Worm (Caenorhabditis elegans) whole organism, L3 larva: ENCODE measurements around the gene math-39.

Experiments
- R02D3.7 ChIP-seq: fragments of 150-350 bp; optimal IDR thresholded peaks from 2 replicates; lab custom pipeline; 2014; ENCODE audit warnings: missing biosample characterization, missing genetic modification characterization
- aly-2 ChIP-seq: fragments of 150-350 bp; optimal IDR thresholded peaks from 2 replicates; lab custom pipeline; 2014; ENCODE audit warnings: missing biosample characterization, missing genetic modification characterization
- ama-1 ChIP-seq: fragments of 150-350 bp; optimal IDR thresholded peaks from 2 replicates; lab custom pipeline; 2018
- ceh-82 ChIP-seq: fragments of 150-350 bp; optimal IDR thresholded peaks from 2 replicates; lab custom pipeline; 2014; ENCODE audit warnings: missing biosample characterization, missing genetic modification characterization
- egl-27 ChIP-seq: sonication (generic microtip); optimal IDR thresholded peaks from 4 replicates; lab custom pipeline; 2017; ENCODE audit warnings: missing biosample characterization, missing genetic modification reagents, missing genetic modification characterization
- egl-5 ChIP-seq: fragments of 150-350 bp; optimal IDR thresholded peaks from 2 replicates; lab custom pipeline; 2017; ENCODE audit warnings: missing biosample characterization, missing genetic modification reagents, missing genetic modification characterization, inconsistent platforms
- elt-1 ChIP-seq: fragments of 150-350 bp; optimal IDR thresholded peaks from 2 replicates; lab custom pipeline; 2014; ENCODE audit warnings: missing biosample characterization, missing genetic modification characterization
- elt-2 ChIP-seq: sonication (generic microtip); optimal IDR thresholded peaks from 2 replicates; lab custom pipeline; 2016; ENCODE audit warnings: missing genetic modification reagents, mild to moderate bottlenecking, missing genetic modification characterization, missing compliant biosample characterization
- elt-3 ChIP-seq, 3 experiments: fragments of 150-350 bp in 1 of 3; sonication (generic microtip) in 2 of 3; optimal IDR thresholded peaks; 2 replicates in 2 of 3; 4 replicates in 1 of 3; lab custom pipeline; 2014 to 2017; ENCODE audit warnings: missing biosample characterization in 3 of 3, missing genetic modification characterization in 3 of 3
- fkh-2 ChIP-seq: fragments of 150-350 bp; optimal IDR thresholded peaks from 2 replicates; lab custom pipeline; 2014; ENCODE audit warnings: missing biosample characterization, missing genetic modification reagents, missing genetic modification characterization
- jun-1 ChIP-seq: fragments of 150-350 bp; optimal IDR thresholded peaks from 2 replicates; lab custom pipeline; 2014; ENCODE audit warnings: missing biosample characterization, missing genetic modification reagents, missing genetic modification characterization
- lin-15B ChIP-seq: fragments of 150-350 bp; optimal IDR thresholded peaks from 2 replicates; lab custom pipeline; 2014; ENCODE audit warnings: missing biosample characterization, missing genetic modification characterization
- lin-39 ChIP-seq: fragments of 150-350 bp; optimal IDR thresholded peaks from 2 replicates; lab custom pipeline; 2018; ENCODE audit warnings: missing biosample characterization, missing genetic modification reagents, missing genetic modification characterization
- mdl-1 ChIP-seq: fragments of 150-350 bp; optimal IDR thresholded peaks from 2 replicates; lab custom pipeline; 2014; ENCODE audit warnings: missing biosample characterization, missing genetic modification characterization
- mml-1 ChIP-seq: fragments of 150-350 bp; sonication (generic microtip); optimal IDR thresholded peaks from 3 replicates; lab custom pipeline; 2014; ENCODE audit warnings: missing biosample characterization, missing genetic modification characterization
- nfya-1 ChIP-seq: sonication (generic microtip); optimal IDR thresholded peaks from 2 replicates; lab custom pipeline; 2017; ENCODE audit warnings: missing genetic modification characterization, mild to moderate bottlenecking, missing compliant biosample characterization, antibody characterized with exemption, moderate library complexity; ENCODE audit not compliant: insufficient read depth
- nhr-12 ChIP-seq: fragments of 150-350 bp; optimal IDR thresholded peaks from 2 replicates; lab custom pipeline; 2014; ENCODE audit warnings: missing biosample characterization, missing genetic modification characterization
- nhr-23 ChIP-seq: fragments of 150-350 bp; optimal IDR thresholded peaks from 2 replicates; lab custom pipeline; 2014; ENCODE audit warnings: missing biosample characterization, missing genetic modification reagents, missing genetic modification characterization
- nhr-237 ChIP-seq: fragments of 150-350 bp; optimal IDR thresholded peaks from 2 replicates; lab custom pipeline; 2014; ENCODE audit warnings: missing biosample characterization, missing genetic modification characterization
- nhr-43 ChIP-seq: sonication (generic microtip); optimal IDR thresholded peaks from 2 replicates; lab custom pipeline; 2016; ENCODE audit warnings: mild to moderate bottlenecking, missing genetic modification characterization, missing compliant biosample characterization; ENCODE audit not compliant: poor library complexity, severe bottlenecking
- nhr-76 ChIP-seq: fragments of 150-350 bp; sonication (generic microtip); optimal IDR thresholded peaks from 5 replicates; lab custom pipeline; 2014; ENCODE audit warnings: missing biosample characterization, missing genetic modification characterization
- nhr-77 ChIP-seq: fragments of 150-350 bp; optimal IDR thresholded peaks from 2 replicates; lab custom pipeline; 2014; ENCODE audit warnings: missing biosample characterization, missing genetic modification characterization
- pha-4 ChIP-seq: fragments of 150-350 bp; optimal IDR thresholded peaks from 2 replicates; lab custom pipeline; 2014; ENCODE audit warnings: missing biosample characterization, missing genetic modification reagents, missing genetic modification characterization
- pqm-1 ChIP-seq: fragments of 150-350 bp; optimal IDR thresholded peaks from 2 replicates; lab custom pipeline; 2017; ENCODE audit warnings: missing biosample characterization, missing genetic modification characterization, inconsistent platforms
- sea-2 ChIP-seq: fragments of 150-350 bp; sonication (generic microtip); optimal IDR thresholded peaks from 4 replicates; lab custom pipeline; 2014; ENCODE audit warnings: missing biosample characterization, missing genetic modification reagents, missing genetic modification characterization
- skn-1 ChIP-seq: fragments of 150-350 bp; optimal IDR thresholded peaks from 2 replicates; lab custom pipeline; 2014; ENCODE audit warnings: missing biosample characterization, missing genetic modification characterization
- zag-1 ChIP-seq: fragments of 150-350 bp; optimal IDR thresholded peaks from 2 replicates; lab custom pipeline; 2014; ENCODE audit warnings: missing biosample characterization, missing genetic modification characterization
- ztf-11 ChIP-seq: fragments of 150-350 bp; optimal IDR thresholded peaks from 2 replicates; lab custom pipeline; 2014; ENCODE audit warnings: missing biosample characterization, missing genetic modification characterization

Gene math-39

DNA sequence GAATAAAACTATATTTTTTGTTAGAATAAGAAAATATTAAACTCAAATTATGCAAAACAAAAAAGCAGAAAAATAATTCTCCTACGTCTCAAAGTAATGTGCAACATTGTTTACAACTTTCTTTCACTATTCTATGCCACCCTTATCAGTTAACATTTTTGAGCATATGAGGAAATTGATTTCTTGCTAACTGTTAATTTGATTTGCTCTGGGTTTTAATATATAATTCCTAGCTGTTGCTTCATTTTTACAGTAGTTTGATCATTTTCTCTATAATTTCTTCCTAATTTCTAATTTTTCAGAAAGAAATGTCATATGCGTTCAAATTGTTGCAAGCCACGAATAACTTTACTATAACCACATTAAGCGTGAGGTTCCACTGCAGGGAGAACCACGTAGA, 4.1 kb downstream of the math-39 start, which contains the start of gene T08E11.1:
TSS of gene T08E11.1 (plus strand) at position 301 of the 400 bp plus-strand sequence.
- TF ChIP-seq nhr-77 (tag; lab: Kevin White, UChicago) (no peak), elt-2 (tag; lab: Kevin White, UChicago) (peak; percentile 8)

DNA sequence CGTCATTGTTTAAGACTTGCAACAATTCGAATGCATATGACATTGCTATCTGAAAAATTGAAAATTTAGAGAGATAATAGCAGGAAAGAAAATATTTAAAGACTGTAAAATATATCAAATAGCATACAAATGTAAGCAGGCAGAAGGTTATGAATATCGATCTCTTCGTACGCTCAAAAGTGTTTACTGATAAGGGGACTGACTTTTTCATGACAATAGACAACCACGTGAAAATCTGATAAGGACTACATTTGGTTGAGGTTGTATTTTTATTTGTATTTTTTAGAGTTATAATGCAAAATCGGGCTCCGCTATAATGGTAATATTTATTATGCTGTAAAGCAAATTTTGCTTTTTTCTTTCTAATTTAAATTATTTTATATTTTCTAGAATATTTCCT, 10.8 kb downstream of the math-39 start, which contains the start of the genes C52E2.5 and C52E2.4:
TSS of gene C52E2.5 (minus strand) at position 43 of the 400 bp plus-strand sequence.
TSS of gene C52E2.4 (plus strand) at position 252 of the 400 bp plus-strand sequence.
- TF ChIP-seq nhr-43 (tag; lab: Kevin White, UChicago) = no peak
- TF ChIP-seq skn-1 (tag; lab: Kevin White, UChicago) = peak; percentile 17
- no peak for TF ChIP-seq zag-1
- TF ChIP-seq elt-1 (tag; lab: Kevin White, UChicago) = no peak
- no peak for TF ChIP-seq nfya-1 (tag; lab: Kevin White, UChicago)
- TF ChIP-seq pqm-1 (tag; lab: Kevin White, UChicago) = no peak
- TF ChIP-seq elt-2 (tag; lab: Kevin White, UChicago) = peak; percentile 94
- peak; percentile 20 for TF ChIP-seq jun-1
- TF ChIP-seq pha-4 (tag; lab: Kevin White, UChicago) = peak; percentile 73
- TF ChIP-seq egl-27 (tag; lab: Kevin White, UChicago) = no peak

DNA sequence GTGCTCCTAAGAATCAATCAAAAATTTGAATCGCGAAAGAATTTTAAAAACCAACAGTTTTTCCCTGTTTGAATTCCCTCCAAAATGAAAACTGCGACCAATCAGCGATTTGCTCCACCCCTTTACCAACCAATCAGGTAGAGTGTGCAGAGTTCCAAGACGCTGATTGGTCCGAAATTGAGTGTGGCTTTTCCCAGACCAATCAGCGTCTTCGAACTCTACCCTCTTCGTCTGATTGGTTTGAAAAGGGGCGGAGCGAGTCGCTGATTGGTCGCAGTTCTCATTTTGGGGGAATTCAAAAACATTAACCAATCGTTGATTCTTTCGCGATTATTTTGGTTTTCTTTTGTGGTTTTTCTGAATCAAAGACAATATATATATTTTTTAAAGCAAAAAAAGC, 12.4 kb downstream of the math-39 start:
- TF ChIP-seq nfya-1 (tag; lab: Kevin White, UChicago) (peak; percentile 22), R02D3.7 (no peak)

DNA sequence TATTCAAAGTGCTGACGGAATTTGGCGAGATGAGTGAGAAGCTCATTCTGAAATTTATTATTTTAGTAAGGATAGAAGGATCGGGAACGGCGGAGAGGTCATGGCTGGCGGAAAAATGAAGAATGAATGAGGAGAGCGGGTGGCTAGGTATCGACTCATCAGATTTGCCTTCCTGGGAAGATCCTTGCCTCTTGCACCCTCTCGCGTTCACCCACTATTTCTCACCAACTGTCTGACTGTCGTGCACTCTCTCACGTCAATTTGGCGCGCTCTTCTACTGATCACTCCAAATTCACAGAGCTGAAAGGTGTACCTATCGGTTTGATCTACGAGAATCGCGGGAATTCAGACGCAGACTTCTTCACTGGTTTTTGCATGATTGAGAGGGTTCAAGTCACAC, 16.0 kb downstream of the math-39 start, which contains the start of gene fbxb-97:
TSS of gene fbxb-97 (minus strand) at position 53 of the 400 bp plus-strand sequence.
- no peak for TF ChIP-seq fkh-2 (tag; lab: Kevin White, UChicago)
- TF ChIP-seq lin-15B = no peak

DNA sequence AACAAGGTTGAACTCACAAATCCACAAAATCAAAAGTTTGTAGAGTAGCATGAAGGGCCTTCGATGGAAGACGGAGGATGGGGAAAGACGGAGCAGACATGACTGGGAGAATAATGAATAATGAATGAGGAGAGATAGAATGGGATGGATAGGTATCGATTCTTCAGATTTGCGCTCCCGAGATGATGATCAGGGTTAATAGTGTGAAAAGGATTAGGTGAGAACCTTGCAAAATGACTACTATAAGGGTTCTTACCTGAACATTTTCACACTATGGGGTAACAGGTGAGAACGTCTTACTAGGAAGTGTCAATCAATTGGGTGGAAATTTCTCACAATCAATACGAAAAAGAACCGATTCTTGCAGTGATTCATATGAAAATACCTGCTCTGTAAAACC, 18.2 kb downstream of the math-39 start, which contains the start of gene fbxb-96:
TSS of gene fbxb-96 (minus strand) at position 101 of the 400 bp plus-strand sequence.
- TF ChIP-seq mdl-1 (no peak), ama-1 (lab: Kevin White, UChicago) (no peak), lin-39 (no peak), skn-1 (tag; lab: Kevin White, UChicago) (no peak), ceh-82 (tag; lab: Kevin White, UChicago) (no peak), elt-1 (tag; lab: Kevin White, UChicago) (no peak), nhr-237 (tag; lab: Kevin White, UChicago) (no peak)

DNA sequence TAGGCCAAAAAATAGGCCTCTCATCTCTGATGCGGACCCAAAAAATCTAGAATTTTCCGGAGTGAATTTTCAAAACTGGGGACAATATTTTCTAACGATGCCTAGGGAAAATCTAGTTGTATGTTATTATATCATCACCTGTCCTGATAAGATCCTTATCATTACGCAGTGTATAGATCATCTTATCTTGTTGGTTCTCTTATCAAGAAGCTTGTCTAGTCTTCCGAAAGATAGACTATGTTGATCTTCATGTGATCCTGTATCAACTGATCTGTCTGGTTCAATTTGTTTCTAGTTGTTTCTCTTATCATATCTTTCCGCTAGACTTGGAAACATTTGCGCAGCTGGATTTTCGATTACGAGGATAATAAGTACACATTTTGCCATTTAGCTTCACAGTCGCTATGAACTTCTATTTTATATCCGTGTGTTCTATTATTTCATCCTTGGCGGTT, 18.7 kb downstream of the math-39 start, which contains the start of gene C52E2.3:
TSS of gene C52E2.3 (plus strand) at position 405 of the 455 bp plus-strand sequence.
- TF ChIP-seq sea-2 (GFP tag; lab: Kevin White, UChicago) (no peak), lin-15B (no peak), ztf-11 (tag; lab: Kevin White, UChicago) (no peak), egl-5 (no peak), nhr-12 (tag; lab: Kevin White, UChicago) (no peak), aly-2 (tag; lab: Kevin White, UChicago) (no peak), ama-1 (lab: Kevin White, UChicago) (no peak), lin-39 (no peak), nhr-23 (tag; lab: Kevin White, UChicago) (no peak), elt-3 (tag; optimal IDR thresholded peaks at IDR 0.05; lab: Kevin White, UChicago) (peak in 1 of 3 experiments; percentile 28), zag-1 (no peak), elt-2 (tag; lab: Kevin White, UChicago) (peak; percentile 51), jun-1 (no peak), nhr-43 (tag; lab: Kevin White, UChicago) (peak; percentile 64), mml-1 (tag; lab: Kevin White, UChicago) (no peak), nhr-77 (tag; lab: Kevin White, UChicago) (no peak)

DNA sequence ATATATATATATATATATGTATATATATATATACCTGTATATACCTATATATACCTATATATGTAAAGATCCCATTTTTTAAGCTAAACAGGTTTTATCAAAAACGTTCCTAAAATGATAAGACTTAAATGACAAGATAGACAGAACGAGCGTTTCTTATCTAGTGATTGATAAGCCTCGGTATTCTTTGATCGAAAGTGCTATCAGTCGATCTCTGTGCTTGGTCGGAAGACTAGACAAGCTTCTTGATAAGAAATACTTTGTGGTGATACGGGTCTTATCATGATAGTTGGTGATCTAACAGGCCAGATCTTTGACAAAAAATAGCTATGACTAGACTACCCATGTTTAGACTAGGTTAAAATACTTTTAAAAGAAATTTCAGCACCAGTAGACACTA, 19.6 kb downstream of the math-39 start:
- peak; percentile 44 for TF ChIP-seq egl-27 (tag; lab: Kevin White, UChicago)
- TF ChIP-seq nhr-43 (tag; lab: Kevin White, UChicago) = peak; percentile 85
- TF ChIP-seq elt-3 (tag; optimal IDR thresholded peaks at IDR 0.05; lab: Kevin White, UChicago) = no peak
- TF ChIP-seq pqm-1 (tag; lab: Kevin White, UChicago) = peak; percentile 99
- peak; percentile 100 for TF ChIP-seq elt-2 (tag; lab: Kevin White, UChicago)
- peak; percentile 52 for TF ChIP-seq pha-4 (tag; lab: Kevin White, UChicago)
- no peak for TF ChIP-seq nhr-76
- peak; percentile 96 for TF ChIP-seq jun-1
- TF ChIP-seq, all 47 proteins: peak for 6
